Fruit fly (Drosophila melanogaster) whole organism, embryonic: ENCODE measurements around the gene RpL13.

ENCODE experiments used
- BtbVII ChIP-seq: fragments of 200-800 bp; sonication (Bioruptor generic); optimal IDR thresholded peaks from 3 replicates; lab custom pipeline; 2017; ENCODE audit warnings: missing biosample characterization, mild to moderate bottlenecking, missing genetic modification characterization
- CG1024 ChIP-seq: fragments of 200-800 bp; sonication (Bioruptor generic); IDR thresholded peaks from 2 replicates; pipeline ENCODE4 v1.3.6; 2022; ENCODE audit warnings: missing biosample characterization, missing genetic modification characterization
- CG11504 ChIP-seq: fragments of 200-800 bp; sonication (Bioruptor generic); optimal IDR thresholded peaks from 3 replicates; lab custom pipeline; 2019; ENCODE audit warnings: missing biosample characterization, mild to moderate bottlenecking, missing genetic modification characterization, moderate library complexity
- CG1233 ChIP-seq: fragments of 200-800 bp; sonication (Bioruptor generic); optimal IDR thresholded peaks from 4 replicates; lab custom pipeline; 2018; ENCODE audit warnings: missing biosample characterization, mild to moderate bottlenecking, missing genetic modification characterization
- CG12391 ChIP-seq: fragments of 200-800 bp; sonication (Bioruptor generic); optimal IDR thresholded peaks from 3 replicates; lab custom pipeline; 2018; ENCODE audit warnings: missing biosample characterization, mild to moderate bottlenecking, missing genetic modification characterization, moderate library complexity
- CG17328 ChIP-seq: fragments of 200-800 bp; sonication (Bioruptor generic); IDR thresholded peaks from 2 replicates; pipeline ENCODE4 v1.3.6; 2022; ENCODE audit warnings: missing biosample characterization, missing genetic modification characterization
- CG17359 ChIP-seq: fragments of 200-800 bp; sonication (Bioruptor generic); optimal IDR thresholded peaks from 3 replicates; lab custom pipeline; 2018; ENCODE audit warnings: missing biosample characterization, mild to moderate bottlenecking, missing genetic modification characterization, moderate library complexity
- CG18764 ChIP-seq: fragments of 200-800 bp; sonication (Bioruptor generic); optimal IDR thresholded peaks from 3 replicates; lab custom pipeline; 2016; ENCODE audit warnings: missing biosample characterization, missing genetic modification characterization
- CG31365 ChIP-seq: fragments of 200-800 bp; sonication (Bioruptor generic); optimal IDR thresholded peaks from 2 replicates; lab custom pipeline; 2018; ENCODE audit warnings: missing biosample characterization, mild to moderate bottlenecking, missing genetic modification characterization
- CG31388 ChIP-seq: fragments of 200-800 bp; sonication (Bioruptor generic); optimal IDR thresholded peaks from 2 replicates; lab custom pipeline; 2016; ENCODE audit warnings: missing biosample characterization, missing genetic modification characterization
- CG42726 ChIP-seq: fragments of 200-800 bp; sonication (Bioruptor generic); IDR thresholded peaks from 2 replicates; pipeline ENCODE4 v1.3.6; 2022; ENCODE audit warnings: missing biosample characterization, missing genetic modification characterization; ENCODE audit not compliant: partially characterized antibody
- CG4360 ChIP-seq: fragments of 200-800 bp; sonication (Bioruptor generic); IDR thresholded peaks from 2 replicates; pipeline ENCODE4 v1.3.6; 2022; ENCODE audit warnings: missing biosample characterization, missing genetic modification characterization
- CG4820 ChIP-seq: fragments of 200-800 bp; sonication (Bioruptor generic); optimal IDR thresholded peaks from 3 replicates; lab custom pipeline; 2016; ENCODE audit warnings: missing biosample characterization, missing genetic modification characterization
- CG7839 ChIP-seq: fragments of 200-800 bp; sonication (Bioruptor generic); optimal IDR thresholded peaks from 3 replicates; lab custom pipeline; 2018; ENCODE audit warnings: missing biosample characterization, mild to moderate bottlenecking, missing genetic modification characterization, moderate library complexity
- CG8089 ChIP-seq: fragments of 200-800 bp; sonication (Bioruptor generic); optimal IDR thresholded peaks from 3 replicates; lab custom pipeline; 2016; ENCODE audit warnings: missing biosample characterization, missing genetic modification characterization
- Camta ChIP-seq: fragments of 200-800 bp; sonication (Bioruptor generic); optimal IDR thresholded peaks from 2 replicates; lab custom pipeline; 2016; ENCODE audit warnings: missing biosample characterization, missing genetic modification characterization
- Dad ChIP-seq: fragments of 200-800 bp; sonication (Bioruptor generic); optimal IDR thresholded peaks from 3 replicates; lab custom pipeline; 2016; ENCODE audit warnings: missing biosample characterization, missing genetic modification characterization
- HmgD ChIP-seq: fragments of 200-800 bp; sonication (Bioruptor generic); optimal IDR thresholded peaks from 3 replicates; lab custom pipeline; 2016; ENCODE audit warnings: missing biosample characterization, missing genetic modification characterization
- HmgZ ChIP-seq: fragments of 200-800 bp; sonication (Bioruptor generic); optimal IDR thresholded peaks from 2 replicates; lab custom pipeline; 2018; ENCODE audit warnings: missing biosample characterization, mild to moderate bottlenecking, missing genetic modification characterization
- Hr51 ChIP-seq, 2 experiments: fragments of 200-800 bp; sonication (Bioruptor generic); optimal IDR thresholded peaks; 2 replicates in 1 of 2; 3 replicates in 1 of 2; lab custom pipeline; 2016 to 2018; ENCODE audit warnings: missing biosample characterization in 2 of 2, missing genetic modification characterization in 2 of 2, mild to moderate bottlenecking in 1 of 2, moderate library complexity in 1 of 2
- Lpt ChIP-seq: fragments of >200 bp; optimal IDR thresholded peaks from 2 replicates; lab custom pipeline; 2018; ENCODE audit warnings: missing biosample characterization, missing genetic modification characterization
- MESR4 ChIP-seq: fragments of 200-800 bp; sonication (Bioruptor generic); optimal IDR thresholded peaks from 2 replicates; lab custom pipeline; 2018; ENCODE audit warnings: missing biosample characterization, mild to moderate bottlenecking, missing genetic modification characterization, moderate library complexity
- MTF-1 ChIP-seq: fragments of 200-800 bp; sonication (Bioruptor generic); optimal IDR thresholded peaks from 2 replicates; lab custom pipeline; 2018; ENCODE audit warnings: missing biosample characterization, mild to moderate bottlenecking, missing genetic modification characterization, borderline replicate concordance
- Max ChIP-seq: fragments of 200-800 bp; sonication (Bioruptor generic); optimal IDR thresholded peaks from 2 replicates; lab custom pipeline; 2016; ENCODE audit warnings: missing biosample characterization, mild to moderate bottlenecking, missing genetic modification characterization
- Myb ChIP-seq: fragments of 200-800 bp; sonication (Bioruptor generic); optimal IDR thresholded peaks from 2 replicates; lab custom pipeline; 2016; ENCODE audit warnings: missing biosample characterization, missing genetic modification characterization
- Neu2 ChIP-seq: fragments of 200-800 bp; sonication (Bioruptor generic); optimal IDR thresholded peaks from 3 replicates; lab custom pipeline; 2016; ENCODE audit warnings: missing biosample characterization, missing genetic modification characterization, borderline replicate concordance
- Rfx ChIP-seq: fragments of 200-800 bp; sonication (Bioruptor generic); IDR thresholded peaks from 2 replicates; pipeline ENCODE4 v1.3.6; 2022; ENCODE audit warnings: missing biosample characterization, missing genetic modification characterization
- Six4 ChIP-seq: fragments of 200-800 bp; sonication (Bioruptor generic); optimal IDR thresholded peaks from 2 replicates; lab custom pipeline; 2016; ENCODE audit warnings: missing biosample characterization, missing genetic modification characterization
- Sry-δ ChIP-seq: fragments of 200-800 bp; sonication (Bioruptor generic); optimal IDR thresholded peaks from 2 replicates; lab custom pipeline; 2016; ENCODE audit warnings: missing biosample characterization, missing genetic modification characterization
- Usf ChIP-seq: fragments of 200-800 bp; sonication (Bioruptor generic); optimal IDR thresholded peaks from 2 replicates; lab custom pipeline; 2017; ENCODE audit warnings: missing genotype, missing biosample characterization, missing genetic modification characterization
- bsh ChIP-seq, 2 experiments: fragments of 200-800 bp; sonication (Bioruptor generic); optimal IDR thresholded peaks; 2 replicates each; lab custom pipeline; 2017 to 2018; ENCODE audit warnings: mild to moderate bottlenecking in 2 of 2, missing biosample characterization in 2 of 2, missing genetic modification characterization in 2 of 2, moderate library complexity in 1 of 2
- dmrt11E ChIP-seq: fragments of 200-800 bp; sonication (Bioruptor generic); optimal IDR thresholded peaks from 3 replicates; lab custom pipeline; 2018; ENCODE audit warnings: missing biosample characterization, mild to moderate bottlenecking, missing genetic modification characterization, moderate library complexity
- eyg ChIP-seq: fragments of 200-800 bp; sonication (Bioruptor generic); optimal IDR thresholded peaks from 3 replicates; lab custom pipeline; 2016; ENCODE audit warnings: missing biosample characterization, missing genetic modification characterization
- gsb ChIP-seq: fragments of 200-800 bp; sonication (Bioruptor generic); IDR thresholded peaks from 2 replicates; pipeline ENCODE4 v1.3.6; 2022; ENCODE audit warnings: missing biosample characterization, missing genetic modification characterization
- ind ChIP-seq: fragments of 200-800 bp; sonication (Bioruptor generic); optimal IDR thresholded peaks from 3 replicates; lab custom pipeline; 2016; ENCODE audit warnings: missing biosample characterization, missing genetic modification characterization
- insv ChIP-seq, 2 experiments: fragments of 200-800 bp; sonication (Bioruptor generic); optimal IDR thresholded peaks; 3 replicates each; lab custom pipeline; 2016 to 2018; ENCODE audit warnings: missing biosample characterization in 2 of 2, missing genetic modification characterization in 2 of 2
- inv ChIP-seq: fragments of 200-800 bp; sonication (Bioruptor generic); IDR thresholded peaks from 2 replicates; pipeline ENCODE4 v1.3.6; 2022; ENCODE audit warnings: missing biosample characterization, missing genetic modification characterization; ENCODE audit not compliant: partially characterized antibody
- kah ChIP-seq: fragments of 200-800 bp; sonication (Bioruptor generic); optimal IDR thresholded peaks from 2 replicates; lab custom pipeline; 2018; ENCODE audit warnings: missing biosample characterization, mild to moderate bottlenecking, missing genetic modification characterization
- nerfin-2 ChIP-seq: fragments of 200-800 bp; sonication (Bioruptor generic); IDR thresholded peaks from 2 replicates; pipeline ENCODE4 v1.3.6; 2022; ENCODE audit warnings: missing biosample characterization, missing genetic modification characterization; ENCODE audit not compliant: partially characterized antibody
- onecut ChIP-seq: fragments of 200-800 bp; sonication (Bioruptor generic); IDR thresholded peaks from 2 replicates; pipeline ENCODE4 v1.3.6; 2022; ENCODE audit warnings: missing biosample characterization, missing genetic modification characterization
- pita ChIP-seq: fragments of 200-800 bp; sonication (Bioruptor generic); optimal IDR thresholded peaks from 2 replicates; lab custom pipeline; 2017; ENCODE audit warnings: missing biosample characterization, mild to moderate bottlenecking, missing genetic modification characterization
- pros ChIP-seq: fragments of 200-800 bp; sonication (Bioruptor generic); optimal IDR thresholded peaks from 3 replicates; lab custom pipeline; 2019; ENCODE audit warnings: missing biosample characterization, mild to moderate bottlenecking, missing genetic modification characterization, moderate library complexity
- psq ChIP-seq: fragments of 200-800 bp; sonication (Bioruptor generic); optimal IDR thresholded peaks from 2 replicates; lab custom pipeline; 2017; ENCODE audit warnings: missing biosample characterization, missing genetic modification characterization
- slp2 ChIP-seq: fragments of 200-800 bp; sonication (Bioruptor generic); optimal IDR thresholded peaks from 2 replicates; lab custom pipeline; 2016; ENCODE audit warnings: missing biosample characterization, missing genetic modification characterization
- tap ChIP-seq: fragments of 200-800 bp; optimal IDR thresholded peaks from 3 replicates; lab custom pipeline; 2019; ENCODE audit warnings: missing biosample characterization, mild to moderate bottlenecking, missing genetic modification characterization, moderate library complexity
- ttk ChIP-seq: fragments of 200-800 bp; sonication (Bioruptor generic); IDR thresholded peaks from 2 replicates; pipeline ENCODE4 v2.1.2; 2022; ENCODE audit warnings: missing biosample characterization, missing genetic modification characterization
- tup ChIP-seq: fragments of 200-800 bp; sonication (Bioruptor generic); optimal IDR thresholded peaks from 2 replicates; lab custom pipeline; 2016; ENCODE audit warnings: missing biosample characterization, mild to moderate bottlenecking, missing genetic modification characterization, moderate library complexity
- yki ChIP-seq: fragments of >200 bp; optimal IDR thresholded peaks from 3 replicates; lab custom pipeline; 2018
- zf30C ChIP-seq: fragments of 200-800 bp; sonication (Bioruptor generic); optimal IDR thresholded peaks from 3 replicates; lab custom pipeline; 2018; ENCODE audit warnings: missing biosample characterization, mild to moderate bottlenecking, missing genetic modification characterization

The RpL13 gene

dm6 chr2L:9986402-9987350 is 19.6 kb downstream of the RpL13 start (continued):
- peak; percentile 82 for TF ChIP-seq ttk
- peak; percentile 22 for TF ChIP-seq CG18764 (GFP tag; lab: Kevin White, UChicago)
- no peak for TF ChIP-seq Myb (GFP tag; lab: Kevin White, UChicago)
- TF ChIP-seq tup = no peak
- no peak for TF ChIP-seq Lpt (GFP tag; lab: Kevin White, UChicago)
- no peak for TF ChIP-seq zf30C (GFP tag; lab: Kevin White, UChicago)
- TF ChIP-seq insv (GFP tag; optimal IDR thresholded peaks at IDR 0.05; lab: Kevin White, UChicago) = no peak
- TF ChIP-seq Camta = no peak
- peak; percentile 16 for TF ChIP-seq slp2
- peak; percentile 72 for TF ChIP-seq CG17359 (tag; lab: Kevin White, UChicago)
- no peak for TF ChIP-seq MESR4 (GFP tag; lab: Kevin White, UChicago)
- TF ChIP-seq tap (tag; lab: Kevin White, UChicago) = peak; percentile 58
- TF ChIP-seq CG7839 (tag; lab: Kevin White, UChicago) = peak; percentile 59
- TF ChIP-seq inv (GFP tag; lab: Robert Waterston, UW) = no peak
- no peak for TF ChIP-seq Sry-δ (GFP tag; lab: Kevin White, UChicago)
- peak; percentile 70 for TF ChIP-seq CG1024 (GFP tag; lab: Robert Waterston, UW)
- TF ChIP-seq CG1233 (GFP tag; lab: Kevin White, UChicago) = peak; percentile 6
- peak; percentile 45; the same call in 1 of the 2 replicates for TF ChIP-seq Rfx (GFP tag; lab: Robert Waterston, UW)
- peak; percentile 34; the same call in 1 of the 2 replicates for TF ChIP-seq CG4360 (GFP tag; lab: Robert Waterston, UW)
- TF ChIP-seq Hr51 (GFP tag; optimal IDR thresholded peaks at IDR 0.05; lab: Kevin White, UChicago) = no peak
- TF ChIP-seq CG12391 (tag; lab: Kevin White, UChicago) = peak; percentile 48
- TF ChIP-seq CG17328 (GFP tag; lab: Robert Waterston, UW) = peak; percentile 73
- peak; percentile 32 for TF ChIP-seq dmrt11E (tag; lab: Kevin White, UChicago)
- TF ChIP-seq Usf (GFP tag; lab: Kevin White, UChicago) = no peak
- TF ChIP-seq kah (GFP tag; lab: Kevin White, UChicago) = no peak
- TF ChIP-seq CG4820 = peak; percentile 60
- no peak for TF ChIP-seq Max (GFP tag; lab: Kevin White, UChicago)
- TF ChIP-seq ind (GFP tag; lab: Kevin White, UChicago) = peak; percentile 57
- no peak for TF ChIP-seq Dad (GFP tag; lab: Kevin White, UChicago)
- no peak for TF ChIP-seq yki
- TF ChIP-seq CG31388 (GFP tag; lab: Kevin White, UChicago) = no peak
- no peak for TF ChIP-seq Neu2 (GFP tag; lab: Kevin White, UChicago)
- no peak for TF ChIP-seq CG8089 (GFP tag; lab: Kevin White, UChicago)
- TF ChIP-seq nerfin-2 = no peak
- TF ChIP-seq eyg (GFP tag; lab: Kevin White, UChicago) = no peak
- TF ChIP-seq CG42726 = no peak
- no peak for TF ChIP-seq pita (GFP tag; lab: Kevin White, UChicago)
- no peak for TF ChIP-seq CG31365 (tag; lab: Kevin White, UChicago)
- no peak for TF ChIP-seq gsb (GFP tag; lab: Robert Waterston, UW)
- peak; percentile 79 for TF ChIP-seq CG11504 (tag; lab: Kevin White, UChicago)
- TF ChIP-seq HmgD (GFP tag; lab: Kevin White, UChicago) = no peak
- TF ChIP-seq bsh (GFP tag; optimal IDR thresholded peaks at IDR 0.05; lab: Kevin White, UChicago) = peak; percentile 79 to 83
- TF ChIP-seq MTF-1 = no peak
- no peak for TF ChIP-seq HmgZ
- peak; percentile 81 for TF ChIP-seq pros (GFP tag; lab: Kevin White, UChicago)
- TF ChIP-seq Six4 (GFP tag; lab: Kevin White, UChicago) = peak; percentile 60
- TF ChIP-seq BtbVII (GFP tag; lab: Kevin White, UChicago) = no peak
- no peak for TF ChIP-seq psq
- peak; percentile 68 for TF ChIP-seq onecut (GFP tag; lab: Robert Waterston, UW)
